Worm (Caenorhabditis elegans): Measurements from ENCODE around the gene F23H11.7.

ce11 chrIII:868866-869265 is 50.4 kb downstream of the F23H11.7 start:
- TF ChIP-seq zag-1 (tag; optimal IDR thresholded peaks at IDR 0.05) (no peak), elt-3 (tag; optimal IDR thresholded peaks at IDR 0.05) (no peak)
